Worm (Caenorhabditis elegans) whole organism, young adult: Measurements from ENCODE around the gene srx-85.
A peak's percentile ranks its signal among the peaks of the same experiment; 100 is the strongest.

ENCODE experiments used
- D2030.7 ChIP-seq: fragments of 200-800 bp; sonication (Bioruptor generic); IDR thresholded peaks from 2 replicates; pipeline ENCODE4 v1.3.6; 2022; ENCODE audit warnings: missing genetic modification reagents, missing genetic modification characterization, missing compliant biosample characterization
- F33H1.4 ChIP-seq: fragments of 200-800 bp; sonication (Bioruptor generic); IDR thresholded peaks from 2 replicates; pipeline ENCODE4 v1.3.6; 2022; ENCODE audit warnings: missing genetic modification reagents, missing genetic modification characterization, missing compliant biosample characterization
- K12H6.12 ChIP-seq: fragments of 200-800 bp; sonication (Bioruptor generic); optimal IDR thresholded peaks from 2 replicates; lab custom pipeline; 2018; ENCODE audit warnings: mild to moderate bottlenecking, missing genetic modification characterization, missing compliant biosample characterization
- Y67H2A.10 ChIP-seq: fragments of 200-800 bp; sonication (Bioruptor generic); conservative IDR thresholded peaks from 2 replicates; pipeline ENCODE4 v1.3.6; 2022; ENCODE audit warnings: missing genetic modification reagents, missing genetic modification characterization, missing compliant biosample characterization
- Y95B8A.8 ChIP-seq: fragments of 200-800 bp; sonication (Bioruptor generic); IDR thresholded peaks from 2 replicates; pipeline ENCODE4 v1.3.6; 2022; ENCODE audit warnings: missing genetic modification reagents, missing genetic modification characterization, missing compliant biosample characterization
- attf-3 ChIP-seq: fragments of 200-800 bp; sonication (Bioruptor generic); conservative IDR thresholded peaks from 2 replicates; pipeline ENCODE4 v1.3.6; 2022; ENCODE audit warnings: missing genetic modification reagents, missing genetic modification characterization, missing compliant biosample characterization
- attf-5 ChIP-seq: fragments of 200-800 bp; sonication (Bioruptor generic); optimal IDR thresholded peaks from 2 replicates; lab custom pipeline; 2018; ENCODE audit warnings: mild to moderate bottlenecking, missing genetic modification characterization, missing compliant biosample characterization
- cebp-1 ChIP-seq, 2 experiments: fragments of 200-800 bp in 1 of 2; sonication (Bioruptor generic) in 1 of 2; sonication (generic microtip) in 1 of 2; IDR thresholded peaks in 1 of 2; optimal IDR thresholded peaks in 1 of 2; 2 replicates each; pipeline versions ENCODE4 v1.3.6 to Lab custom; 2017 to 2022; ENCODE audit warnings: missing compliant biosample characterization in 2 of 2, missing genetic modification characterization in 2 of 2, mild to moderate bottlenecking in 1 of 2, missing genetic modification reagents in 1 of 2, moderate library complexity in 1 of 2
- ceh-27 ChIP-seq: fragments of 200-800 bp; sonication (Bioruptor generic); optimal IDR thresholded peaks from 2 replicates; lab custom pipeline; 2018; ENCODE audit warnings: mild to moderate bottlenecking, missing genetic modification characterization, moderate library complexity, missing compliant biosample characterization
- ceh-40 ChIP-seq: fragments of 200-800 bp; sonication (Bioruptor generic); IDR thresholded peaks from 2 replicates; pipeline ENCODE4 v1.3.6; 2022; ENCODE audit warnings: missing genetic modification characterization, missing compliant biosample characterization
- ceh-91 ChIP-seq: fragments of 200-800 bp; sonication (Bioruptor generic); IDR thresholded peaks from 2 replicates; pipeline ENCODE4 v1.3.6; 2022; ENCODE audit warnings: missing genetic modification reagents, missing genetic modification characterization, missing compliant biosample characterization
- chd-7 ChIP-seq: sonication (generic microtip); optimal IDR thresholded peaks from 2 replicates; lab custom pipeline; 2016; ENCODE audit warnings: mild to moderate bottlenecking, missing genetic modification characterization, moderate library complexity, missing compliant biosample characterization
- dox-1 ChIP-seq: fragments of 200-800 bp; sonication (Bioruptor generic); IDR thresholded peaks from 2 replicates; pipeline ENCODE4 v1.3.6; 2022; ENCODE audit warnings: missing genetic modification reagents, missing genetic modification characterization, missing compliant biosample characterization
- dpl-1 ChIP-seq: fragments of 150-350 bp; optimal IDR thresholded peaks from 2 replicates; lab custom pipeline; 2014; ENCODE audit warnings: missing biosample characterization, missing genetic modification reagents, missing genetic modification characterization
- efl-1 ChIP-seq: fragments of 150-350 bp; optimal IDR thresholded peaks from 2 replicates; lab custom pipeline; 2014; ENCODE audit warnings: missing biosample characterization, missing genetic modification reagents, missing genetic modification characterization
- ekl-4 ChIP-seq: fragments of 200-800 bp; sonication (Bioruptor generic); IDR thresholded peaks from 2 replicates; pipeline ENCODE4 v1.3.6; 2022; ENCODE audit warnings: missing genetic modification reagents, missing genetic modification characterization, missing compliant biosample characterization
- fkh-3 ChIP-seq: sonication (generic microtip); optimal IDR thresholded peaks from 2 replicates; lab custom pipeline; 2016; ENCODE audit warnings: mild to moderate bottlenecking, missing genetic modification characterization, missing compliant biosample characterization
- him-1 ChIP-seq: sonication (generic microtip); optimal IDR thresholded peaks from 2 replicates; lab custom pipeline; 2016; ENCODE audit warnings: missing genotype, missing genetic modification reagents, missing genetic modification characterization, missing compliant biosample characterization
- hlh-12 ChIP-seq: sonication (generic microtip); optimal IDR thresholded peaks from 2 replicates; lab custom pipeline; 2016; ENCODE audit warnings: missing genetic modification characterization, missing compliant biosample characterization
- hlh-26 ChIP-seq: fragments of 200-800 bp; sonication (Bioruptor generic); conservative IDR thresholded peaks from 2 replicates; pipeline ENCODE4 v1.3.6; 2022; ENCODE audit warnings: missing genetic modification reagents, missing genetic modification characterization, missing compliant biosample characterization
- hmg-1.2 ChIP-seq: fragments of 200-800 bp; sonication (Bioruptor generic); IDR thresholded peaks from 2 replicates; pipeline ENCODE4 v1.3.6; 2022; ENCODE audit warnings: missing genetic modification reagents, missing genetic modification characterization, missing compliant biosample characterization
- hsf-1 ChIP-seq: fragments of 200-800 bp; sonication (Bioruptor generic); IDR thresholded peaks from 2 replicates; pipeline ENCODE4 v1.3.6; 2022; ENCODE audit warnings: missing genetic modification reagents, missing genetic modification characterization, missing compliant biosample characterization
- lin-35 ChIP-seq, 3 experiments: fragments of 150-350 bp in 2 of 3; sonication (generic microtip) in 1 of 3; optimal IDR thresholded peaks; 2 replicates each; lab custom pipeline; 2014 to 2018; ENCODE audit warnings: missing biosample characterization in 3 of 3, missing genetic modification characterization in 3 of 3, missing genetic modification reagents in 3 of 3
- lin-54 ChIP-seq: fragments of 200-800 bp; sonication (Bioruptor generic); optimal IDR thresholded peaks from 2 replicates; lab custom pipeline; 2018; ENCODE audit warnings: mild to moderate bottlenecking, missing genetic modification characterization, missing compliant biosample characterization
- lir-1 ChIP-seq: fragments of 200-800 bp; sonication (Bioruptor generic); conservative IDR thresholded peaks from 2 replicates; pipeline ENCODE4 v1.3.6; 2022; ENCODE audit warnings: missing genetic modification reagents, missing genetic modification characterization, missing compliant biosample characterization
- lsl-1 ChIP-seq: fragments of 200-800 bp; sonication (Bioruptor generic); optimal IDR thresholded peaks from 2 replicates; lab custom pipeline; 2018; ENCODE audit warnings: mild to moderate bottlenecking, missing genetic modification characterization, moderate library complexity, missing compliant biosample characterization
- lsy-27 ChIP-seq: sonication (generic microtip); optimal IDR thresholded peaks from 2 replicates; lab custom pipeline; 2017; ENCODE audit warnings: missing genetic modification characterization, mild to moderate bottlenecking, missing compliant biosample characterization, antibody characterized with exemption, missing genotype, borderline replicate concordance; ENCODE audit not compliant: insufficient read depth
- madf-3 ChIP-seq: fragments of 200-800 bp; sonication (Bioruptor generic); IDR thresholded peaks from 2 replicates; pipeline ENCODE4 v1.3.6; 2022; ENCODE audit warnings: missing genetic modification reagents, missing genetic modification characterization, missing compliant biosample characterization
- madf-6 ChIP-seq: fragments of 200-800 bp; sonication (Bioruptor generic); IDR thresholded peaks from 2 replicates; pipeline ENCODE4 v1.3.6; 2022; ENCODE audit warnings: missing genetic modification reagents, missing genetic modification characterization, missing compliant biosample characterization
- madf-8 ChIP-seq: fragments of 200-800 bp; sonication (Bioruptor generic); conservative IDR thresholded peaks from 2 replicates; pipeline ENCODE4 v1.3.6; 2022; ENCODE audit warnings: missing genetic modification reagents, missing genetic modification characterization, missing compliant biosample characterization
- nhr-80 ChIP-seq: sonication (generic microtip); optimal IDR thresholded peaks from 2 replicates; lab custom pipeline; 2016; ENCODE audit warnings: missing genetic modification characterization, missing compliant biosample characterization
- pha-4 ChIP-seq: fragments of 150-350 bp; sonication (generic microtip); optimal IDR thresholded peaks from 2 replicates; lab custom pipeline; 2014; ENCODE audit warnings: missing biosample characterization, missing genetic modification reagents, missing genetic modification characterization
- rcor-1 ChIP-seq: fragments of 200-800 bp; sonication (Bioruptor generic); IDR thresholded peaks from 2 replicates; pipeline ENCODE4 v1.3.6; 2022; ENCODE audit warnings: missing genetic modification reagents, missing genetic modification characterization, missing compliant biosample characterization
- repo-1 ChIP-seq: sonication (generic microtip); optimal IDR thresholded peaks from 2 replicates; lab custom pipeline; 2017; ENCODE audit warnings: mild to moderate bottlenecking, missing genetic modification characterization, missing compliant biosample characterization
- snpc-1.3 ChIP-seq: sonication (generic microtip); optimal IDR thresholded peaks from 2 replicates; lab custom pipeline; 2017; ENCODE audit warnings: missing genetic modification characterization, mild to moderate bottlenecking, missing compliant biosample characterization, antibody characterized with exemption, moderate library complexity, missing genotype, missing genetic modification reagents; ENCODE audit not compliant: insufficient read depth
- snpc-3.4 ChIP-seq: sonication (generic microtip); optimal IDR thresholded peaks from 2 replicates; lab custom pipeline; 2017; ENCODE audit warnings: missing genetic modification characterization, mild to moderate bottlenecking, missing compliant biosample characterization, antibody characterized with exemption, moderate library complexity, missing genotype, missing genetic modification reagents
- snpc-4 ChIP-seq, 5 experiments: fragments of 150-350 bp in 1 of 5; sonication (generic microtip) in 4 of 5; optimal IDR thresholded peaks; 2 replicates each; lab custom pipeline; 2014 to 2018; ENCODE audit warnings: missing genetic modification characterization in 5 of 5, missing biosample characterization in 3 of 5, antibody characterized with exemption in 2 of 5, mild to moderate bottlenecking in 2 of 5, missing compliant biosample characterization in 2 of 5, missing genotype in 2 of 5, moderate library complexity in 2 of 5, missing genetic modification reagents in 1 of 5
- tbp1 ChIP-seq: fragments of 200-800 bp; sonication (Bioruptor generic); optimal IDR thresholded peaks from 2 replicates; lab custom pipeline; 2018; ENCODE audit warnings: mild to moderate bottlenecking, missing genetic modification characterization, missing compliant biosample characterization
- unc-130 ChIP-seq: sonication (generic microtip); optimal IDR thresholded peaks from 2 replicates; lab custom pipeline; 2016; ENCODE audit warnings: missing genetic modification reagents, missing genetic modification characterization, missing compliant biosample characterization
- xnd-1 ChIP-seq: sonication (generic microtip); optimal IDR thresholded peaks from 2 replicates; lab custom pipeline; 2016; ENCODE audit warnings: missing genotype, missing genetic modification reagents, missing genetic modification characterization, missing compliant biosample characterization
- zim-3 ChIP-seq: sonication (generic microtip); optimal IDR thresholded peaks from 2 replicates; lab custom pipeline; 2017; ENCODE audit warnings: mild to moderate bottlenecking, missing genetic modification characterization, moderate library complexity, missing compliant biosample characterization
- ztf-18 ChIP-seq: sonication (generic microtip); optimal IDR thresholded peaks from 2 replicates; lab custom pipeline; 2016; ENCODE audit warnings: missing genotype, mild to moderate bottlenecking, missing genetic modification characterization, missing compliant biosample characterization
- ztf-26 ChIP-seq: sonication (generic microtip); optimal IDR thresholded peaks from 2 replicates; lab custom pipeline; 2017; ENCODE audit warnings: missing genetic modification characterization, missing compliant biosample characterization

Gene srx-85

DNA sequence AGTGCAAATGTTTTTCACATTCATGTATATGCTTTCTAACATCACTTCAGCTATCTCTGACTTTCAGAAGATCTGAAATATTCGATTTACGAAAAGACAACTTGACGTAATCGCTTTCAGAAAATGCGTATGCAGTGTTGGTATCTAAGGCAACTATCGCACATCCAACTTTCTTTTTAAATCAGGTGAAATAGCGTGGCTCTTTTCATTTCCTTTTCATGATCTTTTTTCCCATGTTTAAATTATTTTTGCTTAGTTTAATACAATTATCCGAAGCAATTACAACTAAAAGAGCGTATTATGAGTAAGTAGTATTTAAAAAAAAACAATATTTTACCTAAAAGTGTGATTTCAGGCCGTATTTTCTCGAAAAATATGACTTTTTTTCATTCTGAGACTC lies 5.7 kb upstream of the srx-85 start, which contains the start of gene F38B7.11 (continued):
- TF ChIP-seq pha-4 (tag; lab: Kevin White, UChicago) (no peak), zim-3 (tag; lab: Kevin White, UChicago) (no peak), ceh-40 (no peak), madf-8 (GFP tag; lab: Robert Waterston, UW) (no peak), attf-3 (GFP tag; lab: Robert Waterston, UW) (no peak)

DNA sequence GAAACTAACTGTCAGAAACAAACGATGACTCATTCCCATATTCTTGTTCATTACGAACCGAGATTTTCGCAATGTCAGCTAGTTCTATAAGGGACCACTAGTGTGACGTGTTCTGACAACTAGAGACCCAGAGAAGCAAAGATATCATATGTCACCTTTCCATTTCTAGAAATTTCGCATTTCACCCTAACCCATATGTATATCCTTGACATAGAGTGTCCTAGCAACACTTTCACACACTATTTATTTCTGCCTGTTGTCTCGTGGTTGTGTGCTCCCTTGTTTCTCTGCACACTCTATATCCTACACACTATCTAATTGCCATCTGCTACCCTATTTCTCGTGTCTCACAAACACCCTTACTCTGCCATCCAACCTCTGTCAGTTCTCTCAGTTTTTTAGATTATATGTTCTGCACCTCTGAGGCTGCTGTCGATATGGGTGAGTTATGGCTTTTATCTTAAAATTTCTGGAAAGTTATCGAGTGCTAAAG lies 3.5 kb upstream of the srx-85 start, which contains the start of the genes F38B7.17 and F38B7.3:
TSS of gene F38B7.17 (minus strand) at position 51 of the 493 bp plus-strand sequence.
TSS of gene F38B7.3 (plus strand) at position 194 of the 493 bp plus-strand sequence.
- TF ChIP-seq lir-1 (GFP tag; lab: Robert Waterston, UW) (no peak), him-1 (tag; lab: Kevin White, UChicago) (no peak), rcor-1 (GFP tag; lab: Robert Waterston, UW) (no peak), lin-35 (GFP tag; optimal IDR thresholded peaks at IDR 0.05; lab: Kevin White, UChicago) (peak in 1 of 3 experiments; percentile 32), attf-5 (peak; percentile 60), lsy-27 (no peak), hsf-1 (GFP tag; lab: Robert Waterston, UW) (no peak), hmg-1.2 (peak; percentile 90), fkh-3 (tag; lab: Kevin White, UChicago) (no peak), snpc-4 (GFP tag; optimal IDR thresholded peaks at IDR 0.05; lab: Kevin White, UChicago) (no peak), snpc-4 (tag; optimal IDR thresholded peaks at IDR 0.05; lab: Kevin White, UChicago) (peak in 3 of 4 experiments; percentile 6 to 48 (median 6)), cebp-1 (GFP tag; IDR thresholded peaks at IDR 0.05; lab: Robert Waterston, UW) (no peak), cebp-1 (tag; optimal IDR thresholded peaks at IDR 0.05; lab: Kevin White, UChicago) (peak; percentile 64), dox-1 (GFP tag; lab: Robert Waterston, UW) (0 out of 2 replicates have a peak, but pooled peaks have one; percentile 19), ztf-26 (tag; lab: Kevin White, UChicago) (peak; percentile 30), ztf-18 (peak; percentile 29), lin-54 (GFP tag; lab: Kevin White, UChicago) (peak; percentile 15), chd-7 (no peak), dpl-1 (no peak), hlh-12 (no peak), tbp1 (GFP tag; lab: Kevin White, UChicago) (peak; percentile 18), nhr-80 (tag; lab: Kevin White, UChicago) (peak; percentile 56), pha-4 (tag; lab: Kevin White, UChicago) (no peak), ceh-27 (peak; percentile 15), madf-3 (GFP tag; lab: Robert Waterston, UW) (no peak), repo-1 (no peak), K12H6.12 (tag; lab: Kevin White, UChicago) (peak; percentile 28)

DNA sequence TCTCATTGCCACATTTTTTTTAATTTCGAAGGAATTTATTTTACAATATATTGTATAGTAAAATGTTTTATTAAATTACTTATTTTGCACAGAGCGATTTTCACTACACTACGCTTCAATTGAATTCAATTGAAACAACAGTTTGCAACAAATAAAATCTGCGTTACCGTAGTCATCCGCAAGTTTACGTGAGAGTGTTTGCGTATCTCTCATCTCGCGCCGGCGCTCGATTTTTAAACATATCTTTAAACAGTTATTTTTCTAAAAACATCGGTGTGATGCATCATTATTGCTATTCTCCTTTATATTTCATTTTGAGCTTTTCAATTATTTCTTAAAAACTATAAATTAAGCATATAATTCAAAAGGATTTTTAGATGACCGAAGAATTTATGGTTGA lies 1.8 kb downstream of the srx-85 start, which contains the start of gene duo-1:
TSS of gene duo-1 (plus strand) at position 371 of the 400 bp plus-strand sequence.
- peak; percentile 66 for TF ChIP-seq F33H1.4 (GFP tag; lab: Robert Waterston, UW)
- TF ChIP-seq lin-54 (GFP tag; lab: Kevin White, UChicago) = peak; percentile 57
- peak; percentile 95 for TF ChIP-seq madf-6 (GFP tag; lab: Robert Waterston, UW)
- no peak for TF ChIP-seq Y67H2A.10 (GFP tag; lab: Robert Waterston, UW)
- TF ChIP-seq hlh-26 = no peak
- TF ChIP-seq hmg-1.2 = peak; percentile 28; the same call in 1 of the 2 replicates
- TF ChIP-seq madf-8 (GFP tag; lab: Robert Waterston, UW) = peak; percentile 88
- TF ChIP-seq snpc-1.3 (tag; lab: Kevin White, UChicago) = no peak
- peak; percentile 49 for TF ChIP-seq snpc-3.4 (tag; lab: Kevin White, UChicago)
- peak; percentile 39 for TF ChIP-seq him-1 (tag; lab: Kevin White, UChicago)
- TF ChIP-seq Y95B8A.8 (GFP tag; lab: Robert Waterston, UW) = no peak
- TF ChIP-seq snpc-4 (GFP tag; optimal IDR thresholded peaks at IDR 0.05; lab: Kevin White, UChicago) = no peak
- peak in 1 of 4 experiments; percentile 49 for TF ChIP-seq snpc-4 (tag; optimal IDR thresholded peaks at IDR 0.05; lab: Kevin White, UChicago)
- peak; percentile 95 for TF ChIP-seq efl-1 (GFP tag; lab: Kevin White, UChicago)
- TF ChIP-seq lin-35 (GFP tag; optimal IDR thresholded peaks at IDR 0.05; lab: Kevin White, UChicago) = peak in 1 of 3 experiments; percentile 41
- TF ChIP-seq D2030.7 (GFP tag; lab: Robert Waterston, UW) = peak; percentile 64
- TF ChIP-seq xnd-1 (tag; lab: Kevin White, UChicago) = peak; percentile 86
- TF ChIP-seq dpl-1 = peak; percentile 82
- peak; percentile 60 for TF ChIP-seq unc-130 (GFP tag; lab: Kevin White, UChicago)
- 0 out of 2 replicates have a peak, but pooled peaks have one; percentile 51 for TF ChIP-seq ekl-4 (GFP tag; lab: Robert Waterston, UW)
- peak; percentile 80 for TF ChIP-seq lsl-1 (GFP tag; lab: Kevin White, UChicago)
- TF ChIP-seq ceh-91 (GFP tag; lab: Robert Waterston, UW) = peak; percentile 79
